Fruit fly (Drosophila melanogaster): Measurements from ENCODE around the gene CG7985.

The CG7985 gene

DNA sequence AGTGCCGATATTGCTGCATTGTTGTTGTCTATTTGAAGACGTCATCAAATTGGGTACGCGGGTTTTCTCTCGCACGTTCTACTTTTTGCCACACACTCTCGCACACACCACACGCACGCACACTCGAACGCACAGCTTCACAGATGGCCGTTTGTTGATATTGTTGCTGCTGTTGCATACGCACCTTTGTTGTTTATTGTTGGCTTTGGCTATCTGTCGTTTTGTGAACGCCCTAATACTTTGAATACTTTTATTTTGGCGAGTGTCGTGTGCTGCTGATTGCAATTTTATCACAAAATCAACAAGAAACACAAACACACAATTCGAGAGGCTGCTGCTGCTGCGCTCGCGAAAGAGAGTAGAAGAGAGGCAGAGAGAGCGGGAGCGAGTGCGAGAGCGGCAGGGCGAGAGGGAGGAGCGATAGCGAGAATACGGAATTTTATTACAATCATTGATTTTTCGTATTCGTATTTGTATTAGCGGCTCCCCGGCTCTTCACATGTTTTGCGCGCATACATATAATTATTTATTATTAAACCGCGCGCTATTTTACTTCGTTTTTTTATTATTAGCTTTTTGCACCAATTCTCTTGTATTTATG is 1.0 kb upstream of the CG7985 start:
- TF ChIP-seq Blimp-1 (GFP tag; optimal IDR thresholded peaks at IDR 0.05) (no peak), CG4318 (GFP tag; optimal IDR thresholded peaks at IDR 0.05) (no peak), CG6854 (GFP tag; optimal IDR thresholded peaks at IDR 0.05) (peak; percentile 42), CG16779 (tag; optimal IDR thresholded peaks at IDR 0.05) (peak; percentile 38), CG8632 (GFP tag; optimal IDR thresholded peaks at IDR 0.05) (peak; percentile 45), topi (GFP tag; optimal IDR thresholded peaks at IDR 0.05) (peak; percentile 17), achi (GFP tag; optimal IDR thresholded peaks at IDR 0.05) (no peak), svp (GFP tag) (peak; percentile 55), Hr39 (GFP tag; optimal IDR thresholded peaks at IDR 0.05) (no peak), CG1621 (tag; optimal IDR thresholded peaks at IDR 0.05) (peak; percentile 50), vri (GFP tag; optimal IDR thresholded peaks at IDR 0.05) (peak; percentile 80), CG32006 (GFP tag; optimal IDR thresholded peaks at IDR 0.05) (peak; percentile 23), dsx (GFP tag; optimal IDR thresholded peaks at IDR 0.05; ENCODE audit: poor library complexity, severe bottlenecking) (peak; percentile 57), Lpt (GFP tag; optimal IDR thresholded peaks at IDR 0.05) (no peak), pdm3 (GFP tag; optimal IDR thresholded peaks at IDR 0.05) (peak; percentile 5), ss (GFP tag; optimal IDR thresholded peaks at IDR 0.05) (peak; percentile 24 to 43), CG7368 (GFP tag; optimal IDR thresholded peaks at IDR 0.05) (no peak), Met (GFP tag; optimal IDR thresholded peaks at IDR 0.05) (peak; percentile 44), fkh (GFP tag; optimal IDR thresholded peaks at IDR 0.05) (peak; percentile 97), esn (GFP tag; optimal IDR thresholded peaks at IDR 0.05) (peak; percentile 48), Smox (GFP tag; optimal IDR thresholded peaks at IDR 0.05) (no peak), CG34406 (GFP tag; optimal IDR thresholded peaks at IDR 0.05) (peak; percentile 41), spab (GFP tag; optimal IDR thresholded peaks at IDR 0.05) (peak; percentile 41), Eip78C (GFP tag) (peak; percentile 72), acj6 (GFP tag; optimal IDR thresholded peaks at IDR 0.05) (no peak), CG3032 (tag; optimal IDR thresholded peaks at IDR 0.05) (peak; percentile 12), lz (GFP tag; optimal IDR thresholded peaks at IDR 0.05) (no peak), Eip75B (GFP tag; optimal IDR thresholded peaks at IDR 0.05) (peak; percentile 40), Sox102F (GFP tag; optimal IDR thresholded peaks at IDR 0.05) (peak; percentile 56), CG9139 (GFP tag; optimal IDR thresholded peaks at IDR 0.05) (peak; percentile 37), CG6276 (GFP tag; optimal IDR thresholded peaks at IDR 0.05) (peak; percentile 96), fd85E (GFP tag; optimal IDR thresholded peaks at IDR 0.05) (peak; percentile 53), CG6792 (GFP tag; optimal IDR thresholded peaks at IDR 0.05) (peak; percentile 39), Hr4 (GFP tag; optimal IDR thresholded peaks at IDR 0.05) (peak; percentile 23), CG6808 (GFP tag; optimal IDR thresholded peaks at IDR 0.05) (peak; percentile 21), CG3919 (GFP tag; optimal IDR thresholded peaks at IDR 0.05) (no peak), Sox14 (GFP tag; optimal IDR thresholded peaks at IDR 0.05) (peak; percentile 6), fd59A (GFP tag; optimal IDR thresholded peaks at IDR 0.05) (no peak), CG11762 (GFP tag; optimal IDR thresholded peaks at IDR 0.05; ENCODE audit: insufficient read depth) (peak; percentile 27), CG8319 (GFP tag; optimal IDR thresholded peaks at IDR 0.05) (no peak), CG8119 (GFP tag; IDR thresholded peaks at IDR 0.05) (no peak)

DNA sequence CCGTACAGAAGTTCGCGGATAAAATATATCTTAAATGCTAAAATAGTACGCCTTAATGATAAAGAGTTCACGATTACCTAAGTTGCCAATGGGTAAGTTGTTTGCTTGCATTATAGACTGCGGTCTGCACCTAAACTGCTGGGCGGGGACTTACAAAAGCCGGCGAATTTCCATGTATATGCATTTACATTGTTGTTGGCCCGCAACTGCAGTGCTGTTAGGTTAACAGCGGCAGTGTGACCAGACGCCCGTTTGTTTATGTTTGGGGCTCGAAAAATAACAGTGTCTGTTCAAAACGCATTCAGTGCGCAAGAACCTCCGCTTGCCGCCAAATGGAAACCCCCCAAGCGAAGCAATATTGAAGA is 210 bp downstream of the CG7985 start:
- TF ChIP-seq dsx (GFP tag; optimal IDR thresholded peaks at IDR 0.05; ENCODE audit: poor library complexity, severe bottlenecking) (peak; percentile 89), CG6163 (GFP tag; IDR thresholded peaks at IDR 0.05) (no peak), Hr4 (GFP tag; optimal IDR thresholded peaks at IDR 0.05) (no peak), Met (GFP tag; optimal IDR thresholded peaks at IDR 0.05) (no peak)

Data from whole organism, prepupa.